Fruit fly (Drosophila melanogaster) whole organism, embryonic: ENCODE measurements around the gene aralar1.
A peak's percentile ranks its signal among the peaks of the same experiment; 100 is the strongest.

Experiments
- ATbp ChIP-seq: fragments of 200-800 bp; sonication (Bioruptor generic); optimal IDR thresholded peaks from 2 replicates; lab custom pipeline; 2017; ENCODE audit warnings: missing biosample characterization, mild to moderate bottlenecking, missing genetic modification characterization, missing genetic modification reagents
- Abd-B ChIP-seq: fragments of 200-800 bp; sonication (Bioruptor generic); optimal IDR thresholded peaks from 2 replicates; lab custom pipeline; 2018; ENCODE audit warnings: missing biosample characterization, mild to moderate bottlenecking, missing genetic modification characterization, moderate library complexity
- Atf-2 ChIP-seq: fragments of 200-800 bp; sonication (Bioruptor generic); optimal IDR thresholded peaks from 2 replicates; lab custom pipeline; 2016; ENCODE audit warnings: missing biosample characterization, missing genetic modification characterization
- Bgb ChIP-seq: fragments of 200-800 bp; sonication (Bioruptor generic); IDR thresholded peaks from 2 replicates; pipeline ENCODE4 v1.3.6; 2022; ENCODE audit warnings: missing biosample characterization, missing genetic modification characterization; ENCODE audit not compliant: partially characterized antibody
- CG10366 ChIP-seq: fragments of 200-800 bp; sonication (Bioruptor generic); IDR thresholded peaks from 2 replicates; pipeline ENCODE4 v1.3.6; 2022; ENCODE audit warnings: missing biosample characterization, missing genetic modification characterization
- CG10959 ChIP-seq: fragments of 200-800 bp; sonication (Bioruptor generic); IDR thresholded peaks from 2 replicates; pipeline ENCODE4 v1.3.6; 2022; ENCODE audit warnings: missing biosample characterization, missing genetic modification characterization
- CG12155 ChIP-seq: fragments of 200-800 bp; sonication (Bioruptor generic); optimal IDR thresholded peaks from 3 replicates; lab custom pipeline; 2016; ENCODE audit warnings: missing biosample characterization, missing genetic modification characterization
- CG14965 ChIP-seq: fragments of 200-800 bp; sonication (Bioruptor generic); optimal IDR thresholded peaks from 2 replicates; lab custom pipeline; 2016; ENCODE audit warnings: missing biosample characterization, missing genetic modification characterization, borderline replicate concordance
- CG15479 ChIP-seq: fragments of 200-800 bp; sonication (Bioruptor generic); optimal IDR thresholded peaks from 3 replicates; lab custom pipeline; 2019; ENCODE audit warnings: missing biosample characterization, mild to moderate bottlenecking, missing genetic modification characterization, moderate library complexity
- CG16815 ChIP-seq: fragments of 200-800 bp; sonication (Bioruptor generic); optimal IDR thresholded peaks from 3 replicates; lab custom pipeline; 2017; ENCODE audit warnings: missing biosample characterization, mild to moderate bottlenecking, missing genetic modification characterization
- CG18764 ChIP-seq: fragments of 200-800 bp; sonication (Bioruptor generic); optimal IDR thresholded peaks from 3 replicates; lab custom pipeline; 2016; ENCODE audit warnings: missing biosample characterization, missing genetic modification characterization
- CG2120 ChIP-seq: fragments of 200-800 bp; sonication (Bioruptor generic); optimal IDR thresholded peaks from 3 replicates; lab custom pipeline; 2016; ENCODE audit warnings: missing biosample characterization, missing genetic modification characterization
- CG34422 ChIP-seq: fragments of 200-800 bp; sonication (Bioruptor generic); IDR thresholded peaks from 3 replicates; pipeline ENCODE4 v1.3.6; 2022; ENCODE audit warnings: missing biosample characterization, missing genetic modification characterization
- CG7839 ChIP-seq: fragments of 200-800 bp; sonication (Bioruptor generic); optimal IDR thresholded peaks from 3 replicates; lab custom pipeline; 2018; ENCODE audit warnings: missing biosample characterization, mild to moderate bottlenecking, missing genetic modification characterization, moderate library complexity
- CG8290 ChIP-seq, 3 experiments: fragments of 200-800 bp; sonication (Bioruptor generic); optimal IDR thresholded peaks; 2 replicates each; lab custom pipeline; 2016 to 2019; ENCODE audit warnings: missing biosample characterization in 3 of 3, missing genetic modification characterization in 3 of 3, mild to moderate bottlenecking in 2 of 3, moderate library complexity in 1 of 3
- CG9876 ChIP-seq: fragments of 200-800 bp; sonication (Bioruptor generic); optimal IDR thresholded peaks from 2 replicates; lab custom pipeline; 2016; ENCODE audit warnings: missing biosample characterization, missing genetic modification characterization
- Dad ChIP-seq: fragments of 200-800 bp; sonication (Bioruptor generic); optimal IDR thresholded peaks from 3 replicates; lab custom pipeline; 2016; ENCODE audit warnings: missing biosample characterization, missing genetic modification characterization
- E2f1 ChIP-seq: fragments of 200-800 bp; sonication (Bioruptor generic); IDR thresholded peaks from 2 replicates; pipeline ENCODE4 v1.3.6; 2022; ENCODE audit warnings: missing biosample characterization, missing genetic modification characterization
- E2f2 ChIP-seq: fragments of 200-800 bp; sonication (Bioruptor generic); IDR thresholded peaks from 2 replicates; pipeline ENCODE4 v1.3.6; 2022; ENCODE audit warnings: missing biosample characterization, missing genetic modification characterization
- Fer2 ChIP-seq: fragments of 200-800 bp; sonication (Bioruptor generic); optimal IDR thresholded peaks from 2 replicates; lab custom pipeline; 2018; ENCODE audit warnings: missing biosample characterization, mild to moderate bottlenecking, missing genetic modification characterization, moderate library complexity
- HLH54F ChIP-seq: fragments of 200-800 bp; sonication (Bioruptor generic); optimal IDR thresholded peaks from 3 replicates; lab custom pipeline; 2016; ENCODE audit warnings: missing biosample characterization, missing genetic modification characterization
- Max ChIP-seq: fragments of 200-800 bp; sonication (Bioruptor generic); optimal IDR thresholded peaks from 2 replicates; lab custom pipeline; 2016; ENCODE audit warnings: missing biosample characterization, mild to moderate bottlenecking, missing genetic modification characterization
- Oaz ChIP-seq: fragments of 200-800 bp; sonication (Bioruptor generic); IDR thresholded peaks from 2 replicates; pipeline ENCODE4 v1.3.6; 2022; ENCODE audit warnings: missing biosample characterization, missing genetic modification characterization
- Optix ChIP-seq: fragments of 200-800 bp; sonication (Bioruptor generic); IDR thresholded peaks from 3 replicates; pipeline ENCODE4 v1.3.6; 2022; ENCODE audit warnings: missing biosample characterization, missing genetic modification characterization
- Trl ChIP-seq, 3 experiments: fragments of >200 bp in 2 of 3; fragments of 200-800 bp in 1 of 3; sonication (Bioruptor generic) in 1 of 3; optimal IDR thresholded peaks; 2 replicates in 1 of 3; 3 replicates in 2 of 3; lab custom pipeline; 2016 to 2017; ENCODE audit warnings: missing biosample characterization in 1 of 3, missing genetic modification characterization in 1 of 3
- Xrp1 ChIP-seq: fragments of 200-800 bp; sonication (Bioruptor generic); IDR thresholded peaks from 2 replicates; pipeline ENCODE4 v1.3.6; 2022; ENCODE audit warnings: missing biosample characterization, missing genetic modification characterization
- al ChIP-seq: fragments of 200-800 bp; sonication (Bioruptor generic); IDR thresholded peaks from 2 replicates; pipeline ENCODE4 v1.3.6; 2022; ENCODE audit warnings: missing biosample characterization, missing genetic modification characterization
- az2 ChIP-seq: fragments of 200-800 bp; sonication (Bioruptor generic); optimal IDR thresholded peaks from 3 replicates; lab custom pipeline; 2016; ENCODE audit warnings: missing biosample characterization, missing genetic modification characterization
- btn ChIP-seq: fragments of 200-800 bp; sonication (Bioruptor generic); optimal IDR thresholded peaks from 2 replicates; lab custom pipeline; 2016; ENCODE audit warnings: missing biosample characterization, missing genetic modification characterization
- crol ChIP-seq: fragments of 200-800 bp; sonication (Bioruptor generic); IDR thresholded peaks from 2 replicates; pipeline ENCODE4 v1.3.6; 2022; ENCODE audit warnings: missing biosample characterization, missing genetic modification characterization
- dan ChIP-seq: fragments of 200-800 bp; sonication (Bioruptor generic); IDR thresholded peaks from 2 replicates; pipeline ENCODE4 v1.3.6; 2022; ENCODE audit warnings: missing biosample characterization, missing genetic modification characterization
- dpn ChIP-seq, 2 experiments: fragments of 200-800 bp; sonication (Bioruptor generic); optimal IDR thresholded peaks; 3 replicates each; lab custom pipeline; 2016; ENCODE audit warnings: missing biosample characterization in 2 of 2, missing genetic modification characterization in 2 of 2
- ems ChIP-seq: fragments of 200-800 bp; sonication (Bioruptor generic); optimal IDR thresholded peaks from 3 replicates; lab custom pipeline; 2016; ENCODE audit warnings: missing biosample characterization, missing genetic modification characterization
- eve ChIP-seq, 2 experiments: fragments of >200 bp; optimal IDR thresholded peaks; 2 replicates each; lab custom pipeline; 2017; ENCODE audit warnings: missing biosample characterization in 2 of 2, missing genetic modification characterization in 2 of 2
- eyg ChIP-seq: fragments of 200-800 bp; sonication (Bioruptor generic); optimal IDR thresholded peaks from 3 replicates; lab custom pipeline; 2016; ENCODE audit warnings: missing biosample characterization, missing genetic modification characterization
- fd96Cb ChIP-seq: fragments of 200-800 bp; sonication (Bioruptor generic); optimal IDR thresholded peaks from 2 replicates; lab custom pipeline; 2018; ENCODE audit warnings: missing biosample characterization, mild to moderate bottlenecking, missing genetic modification characterization, moderate library complexity
- gro ChIP-seq: fragments of 200-800 bp; sonication (Bioruptor generic); optimal IDR thresholded peaks from 2 replicates; lab custom pipeline; 2016; ENCODE audit warnings: missing biosample characterization, missing genetic modification characterization
- jigr1 ChIP-seq: fragments of 200-800 bp; sonication (Bioruptor generic); IDR thresholded peaks from 3 replicates; pipeline ENCODE4 v1.3.6; 2022; ENCODE audit warnings: missing biosample characterization, missing genetic modification characterization
- ken ChIP-seq: fragments of 200-800 bp; sonication (Bioruptor generic); IDR thresholded peaks from 3 replicates; pipeline ENCODE4 v1.3.6; 2022; ENCODE audit warnings: missing biosample characterization, missing genetic modification characterization
- lbe ChIP-seq: fragments of 200-800 bp; sonication (Bioruptor generic); optimal IDR thresholded peaks from 2 replicates; lab custom pipeline; 2016; ENCODE audit warnings: missing biosample characterization, mild to moderate bottlenecking, missing genetic modification characterization
- maf-S ChIP-seq: fragments of 200-800 bp; sonication (Bioruptor generic); optimal IDR thresholded peaks from 2 replicates; lab custom pipeline; 2016; ENCODE audit warnings: missing biosample characterization, missing genetic modification characterization
- nmo ChIP-seq: fragments of 200-800 bp; sonication (Bioruptor generic); optimal IDR thresholded peaks from 2 replicates; lab custom pipeline; 2018; ENCODE audit warnings: missing biosample characterization, mild to moderate bottlenecking, missing genetic modification characterization, moderate library complexity
- nom ChIP-seq: fragments of 200-800 bp; sonication (Bioruptor generic); optimal IDR thresholded peaks from 2 replicates; lab custom pipeline; 2017; ENCODE audit warnings: missing biosample characterization, missing genetic modification characterization, mild to moderate bottlenecking, moderate library complexity, missing genetic modification reagents
- p53 ChIP-seq: fragments of 200-800 bp; sonication (Bioruptor generic); optimal IDR thresholded peaks from 2 replicates; lab custom pipeline; 2016; ENCODE audit warnings: missing biosample characterization, missing genetic modification characterization
- pho ChIP-seq: fragments of 200-800 bp; sonication (Bioruptor generic); optimal IDR thresholded peaks from 2 replicates; lab custom pipeline; 2016; ENCODE audit warnings: missing biosample characterization, missing genetic modification characterization
- rib ChIP-seq: fragments of 200-800 bp; sonication (Bioruptor generic); IDR thresholded peaks from 2 replicates; pipeline ENCODE4 v1.3.6; 2022; ENCODE audit warnings: missing biosample characterization, missing genetic modification characterization
- seq ChIP-seq: fragments of 200-800 bp; sonication (Bioruptor generic); IDR thresholded peaks from 2 replicates; pipeline ENCODE4 v1.3.6; 2022; ENCODE audit warnings: missing biosample characterization, missing genetic modification characterization
- sima ChIP-seq: fragments of 200-800 bp; sonication (Bioruptor generic); optimal IDR thresholded peaks from 2 replicates; lab custom pipeline; 2016; ENCODE audit warnings: missing biosample characterization, missing genetic modification characterization
- tin ChIP-seq: fragments of 200-800 bp; sonication (Bioruptor generic); optimal IDR thresholded peaks from 3 replicates; lab custom pipeline; 2016; ENCODE audit warnings: missing biosample characterization, missing genetic modification characterization
- trem ChIP-seq: fragments of 200-800 bp; optimal IDR thresholded peaks from 3 replicates; lab custom pipeline; 2019; ENCODE audit warnings: missing biosample characterization, mild to moderate bottlenecking, missing genetic modification characterization, moderate library complexity
- zen ChIP-seq: fragments of 200-800 bp; sonication (Bioruptor generic); optimal IDR thresholded peaks from 3 replicates; lab custom pipeline; 2018; ENCODE audit warnings: missing biosample characterization, mild to moderate bottlenecking, missing genetic modification characterization, moderate library complexity

aralar1 gene

dm6 chr3R:30413795-30414194 lies 41.9 kb downstream of the aralar1 start (continued):
- TF ChIP-seq CG2120 (GFP tag; lab: Kevin White, UChicago) = peak; percentile 25
- peak; percentile 17 for TF ChIP-seq eyg
- peak; percentile 9 for TF ChIP-seq Abd-B (GFP tag; lab: Kevin White, UChicago)
- no peak for TF ChIP-seq Dad (GFP tag; lab: Kevin White, UChicago)
- peak; percentile 44 for TF ChIP-seq CG18764
- TF ChIP-seq btn (GFP tag; lab: Kevin White, UChicago) = peak; percentile 35
- no peak for TF ChIP-seq CG9876 (GFP tag; lab: Kevin White, UChicago)
- no peak for TF ChIP-seq jigr1 (GFP tag; lab: Robert Waterston, UW)
- TF ChIP-seq gro (GFP tag; lab: Kevin White, UChicago) = no peak
- TF ChIP-seq zen (tag; lab: Kevin White, UChicago) = peak; percentile 19
- TF ChIP-seq ATbp (GFP tag; lab: Kevin White, UChicago) = peak; percentile 49
- no peak for TF ChIP-seq rib
- TF ChIP-seq CG34422 (GFP tag; lab: Robert Waterston, UW) = peak; percentile 55; the same call in 1 of the 3 replicates
- TF ChIP-seq al (GFP tag; lab: Robert Waterston, UW) = no peak
- peak; percentile 70 for TF ChIP-seq CG10366 (GFP tag; lab: Robert Waterston, UW)
- TF ChIP-seq ken = 0 out of 3 replicates have a peak, but pooled peaks have one; percentile 55
- TF ChIP-seq Oaz (GFP tag; lab: Robert Waterston, UW) = no peak
- TF ChIP-seq CG12155 (GFP tag; lab: Kevin White, UChicago) = peak; percentile 9
- TF ChIP-seq nom (GFP tag; lab: Kevin White, UChicago) = no peak
- no peak for TF ChIP-seq CG15479
- TF ChIP-seq p53 (GFP tag; lab: Kevin White, UChicago) = no peak
- no peak for TF ChIP-seq Fer2 (tag; lab: Kevin White, UChicago)
- TF ChIP-seq dpn (GFP tag; optimal IDR thresholded peaks at IDR 0.05; lab: Kevin White, UChicago) = peak in 1 of 2 experiments; percentile 49
- no peak for TF ChIP-seq crol (GFP tag; lab: Robert Waterston, UW)
- TF ChIP-seq E2f1 (GFP tag; lab: Robert Waterston, UW) = peak; percentile 41
- TF ChIP-seq Xrp1 (GFP tag; lab: Robert Waterston, UW) = peak; percentile 78
- peak; percentile 32; the same call in 1 of the 2 replicates for TF ChIP-seq CG10959
- peak; percentile 59 for TF ChIP-seq tin (GFP tag; lab: Kevin White, UChicago)
- no peak for TF ChIP-seq maf-S
- no peak for TF ChIP-seq CG8290 (GFP tag; optimal IDR thresholded peaks at IDR 0.05; lab: Kevin White, UChicago)
- peak in 1 of 2 experiments; percentile 52 for TF ChIP-seq CG8290 (tag; optimal IDR thresholded peaks at IDR 0.05; lab: Kevin White, UChicago)
- no peak for TF ChIP-seq CG14965 (GFP tag; lab: Kevin White, UChicago)
- TF ChIP-seq Atf-2 (GFP tag; lab: Kevin White, UChicago) = peak; percentile 44
- TF ChIP-seq sima = no peak
- TF ChIP-seq Bgb (GFP tag; lab: Robert Waterston, UW) = no peak
- TF ChIP-seq seq (GFP tag; lab: Robert Waterston, UW) = 0 out of 2 replicates have a peak, but pooled peaks have one; percentile 22
- peak; percentile 55 for TF ChIP-seq az2 (GFP tag; lab: Kevin White, UChicago)
- TF ChIP-seq nmo (GFP tag; lab: Kevin White, UChicago) = peak; percentile 70
- TF ChIP-seq Trl (optimal IDR thresholded peaks at IDR 0.05; lab: Kevin White, UChicago) = no peak
- TF ChIP-seq Trl (GFP tag; optimal IDR thresholded peaks at IDR 0.05; lab: Kevin White, UChicago) = peak; percentile 11
- TF ChIP-seq fd96Cb (tag; lab: Kevin White, UChicago) = peak; percentile 62
- 0 out of 3 replicates have a peak, but pooled peaks have one; percentile 39 for TF ChIP-seq Optix (GFP tag; lab: Robert Waterston, UW)
- TF ChIP-seq lbe = no peak
- no peak for TF ChIP-seq Max (GFP tag; lab: Kevin White, UChicago)
- peak; percentile 12 for TF ChIP-seq trem
- peak; percentile 65 for TF ChIP-seq CG7839
- TF ChIP-seq HLH54F (GFP tag; lab: Kevin White, UChicago) = no peak
- TF ChIP-seq eve (GFP tag; optimal IDR thresholded peaks at IDR 0.05; lab: Kevin White, UChicago) = peak in 1 of 2 experiments; percentile 14
- no peak for TF ChIP-seq pho
- TF ChIP-seq E2f2 (GFP tag; lab: Robert Waterston, UW) = 0 out of 2 replicates have a peak, but pooled peaks have one; percentile 18
- no peak for TF ChIP-seq CG16815 (GFP tag; lab: Kevin White, UChicago)
- no peak; the same call in 1 of the 2 replicates for TF ChIP-seq dan (GFP tag; lab: Robert Waterston, UW)
- TF ChIP-seq ems (GFP tag; lab: Kevin White, UChicago) = peak; percentile 23
